Worm (Caenorhabditis elegans): ENCODE data around the gene C06E4.8.

ce11 chrIV:7313397-7313910 is 27.8 kb upstream of the C06E4.8 start, which contains the start of gene rps-8:
- TF ChIP-seq cog-1 (tag; optimal IDR thresholded peaks at IDR 0.05) (no peak), klf-2 (GFP tag; conservative IDR thresholded peaks at IDR 0.05) (no peak), T22C8.4 (GFP tag; IDR thresholded peaks at IDR 0.05) (no peak), ztf-23 (GFP tag; IDR thresholded peaks at IDR 0.05) (no peak), ztf-29 (GFP tag; IDR thresholded peaks at IDR 0.05) (no peak)

All from whole organism, midembryonic.